Worm (Caenorhabditis elegans) whole organism, L4 larva: ENCODE measurements around the gene nhr-277.
A peak's percentile ranks its signal among the peaks of the same experiment; 100 is the strongest.

Experiments used
- D1046.2 ChIP-seq: fragments of 200-800 bp; sonication (Bioruptor generic); IDR thresholded peaks from 2 replicates; pipeline ENCODE4 v1.3.6; 2022; ENCODE audit warnings: missing genetic modification characterization, missing compliant biosample characterization
- F10B5.3 ChIP-seq: sonication (generic microtip); optimal IDR thresholded peaks from 2 replicates; lab custom pipeline; 2016; ENCODE audit warnings: mild to moderate bottlenecking, missing genetic modification characterization, missing compliant biosample characterization
- F37D6.2 ChIP-seq: sonication (generic microtip); optimal IDR thresholded peaks from 2 replicates; lab custom pipeline; 2016; ENCODE audit warnings: mild to moderate bottlenecking, missing genetic modification characterization, missing compliant biosample characterization
- F49E8.2 ChIP-seq: sonication (generic microtip); optimal IDR thresholded peaks from 2 replicates; lab custom pipeline; 2016; ENCODE audit warnings: missing compliant biosample characterization, mild to moderate bottlenecking, missing genetic modification characterization, borderline replicate concordance
- R02D3.7 ChIP-seq: fragments of 150-350 bp; sonication (generic microtip); optimal IDR thresholded peaks from 3 replicates; lab custom pipeline; 2014; ENCODE audit warnings: missing biosample characterization, missing genetic modification characterization
- T26A8.4 ChIP-seq: fragments of 200-800 bp; sonication (Bioruptor generic); IDR thresholded peaks from 2 replicates; pipeline ENCODE4 v1.3.6; 2022; ENCODE audit warnings: missing genetic modification characterization, missing compliant biosample characterization
- Y75B8A.6 ChIP-seq: fragments of 200-800 bp; sonication (Bioruptor generic); IDR thresholded peaks from 2 replicates; pipeline ENCODE4 v1.3.6; 2022; ENCODE audit warnings: missing genetic modification reagents, missing genetic modification characterization, missing compliant biosample characterization
- aha-1 ChIP-seq: fragments of 150-350 bp; peaks from one replicate; lab custom pipeline; 2014; ENCODE audit warnings: missing biosample characterization, missing genetic modification characterization
- ama-1 ChIP-seq: fragments of 150-350 bp; optimal IDR thresholded peaks from 2 replicates; lab custom pipeline; 2014; ENCODE audit warnings: inconsistent platforms, mixed read lengths
- arid-1 ChIP-seq: fragments of 200-800 bp; sonication (Bioruptor generic); conservative IDR thresholded peaks from 2 replicates; pipeline ENCODE4 v1.3.6; 2022; ENCODE audit warnings: missing genetic modification reagents, missing genetic modification characterization, missing compliant biosample characterization
- ceh-28 ChIP-seq: fragments of 150-350 bp; optimal IDR thresholded peaks from 2 replicates; lab custom pipeline; 2014; ENCODE audit warnings: missing biosample characterization, missing genetic modification reagents, missing genetic modification characterization
- ceh-62 ChIP-seq: sonication (generic microtip); optimal IDR thresholded peaks from 2 replicates; lab custom pipeline; 2017; ENCODE audit warnings: missing biosample characterization, missing genetic modification characterization
- ceh-82 ChIP-seq: sonication (generic microtip); optimal IDR thresholded peaks from 2 replicates; lab custom pipeline; 2017; ENCODE audit warnings: missing biosample characterization, missing genetic modification characterization
- daf-12 ChIP-seq: fragments of 150-350 bp; optimal IDR thresholded peaks from 2 replicates; lab custom pipeline; 2014; ENCODE audit warnings: missing biosample characterization, missing genetic modification reagents, missing genetic modification characterization
- daf-16 ChIP-seq, 3 experiments: sonication (generic microtip); optimal IDR thresholded peaks; 2 replicates each; lab custom pipeline; 2016 to 2017; ENCODE audit warnings: missing genetic modification characterization in 3 of 3, missing genetic modification reagents in 3 of 3, mild to moderate bottlenecking in 2 of 3, missing compliant biosample characterization in 2 of 3, missing biosample characterization in 1 of 3, moderate library complexity in 1 of 3
- daf-8 ChIP-seq: fragments of 200-800 bp; sonication (Bioruptor generic); IDR thresholded peaks from 2 replicates; pipeline ENCODE4 v1.3.6; 2022; ENCODE audit warnings: missing genetic modification characterization, missing compliant biosample characterization
- dmd-6 ChIP-seq: fragments of 200-800 bp; sonication (Bioruptor generic); IDR thresholded peaks from 2 replicates; pipeline ENCODE4 v1.3.6; 2022; ENCODE audit warnings: missing genetic modification reagents, missing genetic modification characterization, missing compliant biosample characterization
- dmd-9 ChIP-seq: fragments of 200-800 bp; sonication (Bioruptor generic); IDR thresholded peaks from 2 replicates; pipeline ENCODE4 v1.3.6; 2022; ENCODE audit warnings: missing genetic modification reagents, missing genetic modification characterization, missing compliant biosample characterization
- dve-1 ChIP-seq: sonication (generic microtip); optimal IDR thresholded peaks from 2 replicates; lab custom pipeline; 2017; ENCODE audit warnings: antibody characterized with exemption, mild to moderate bottlenecking, missing genetic modification characterization, missing compliant biosample characterization; ENCODE audit not compliant: insufficient read depth
- egl-27 ChIP-seq: sonication (generic microtip); optimal IDR thresholded peaks from 3 replicates; lab custom pipeline; 2017; ENCODE audit warnings: missing biosample characterization, missing genetic modification reagents, missing genetic modification characterization
- fos-1 ChIP-seq: fragments of 150-350 bp; optimal IDR thresholded peaks from 2 replicates; lab custom pipeline; 2014; ENCODE audit warnings: missing biosample characterization, missing genetic modification characterization
- hif-1 ChIP-seq, 2 experiments: sonication (generic microtip); optimal IDR thresholded peaks; 2 replicates each; lab custom pipeline; 2016 to 2017; ENCODE audit warnings: missing compliant biosample characterization in 2 of 2, missing genetic modification characterization in 2 of 2, missing genetic modification reagents in 2 of 2, missing genotype in 2 of 2, mild to moderate bottlenecking in 1 of 2
- hlh-11 ChIP-seq: fragments of 200-800 bp; sonication (Bioruptor generic); optimal IDR thresholded peaks from 2 replicates; lab custom pipeline; 2018; ENCODE audit warnings: mild to moderate bottlenecking, missing genetic modification characterization, missing compliant biosample characterization
- hmg-1.1 ChIP-seq: fragments of 200-800 bp; sonication (Bioruptor generic); IDR thresholded peaks from 2 replicates; pipeline ENCODE4 v1.3.6; 2022; ENCODE audit warnings: missing genetic modification reagents, missing genetic modification characterization, missing compliant biosample characterization
- lim-7 ChIP-seq: fragments of 200-800 bp; sonication (Bioruptor generic); IDR thresholded peaks from 2 replicates; pipeline ENCODE4 v1.3.6; 2022; ENCODE audit warnings: missing genetic modification characterization, missing compliant biosample characterization
- lin-13 ChIP-seq: fragments of 150-350 bp; optimal IDR thresholded peaks from 2 replicates; lab custom pipeline; 2014; ENCODE audit warnings: missing biosample characterization, missing genetic modification reagents, missing genetic modification characterization
- lin-15B ChIP-seq: fragments of 150-350 bp; sonication (generic microtip); optimal IDR thresholded peaks from 3 replicates; lab custom pipeline; 2014; ENCODE audit warnings: missing biosample characterization, missing genetic modification characterization
- lin-38 ChIP-seq: fragments of 200-800 bp; sonication (Bioruptor generic); IDR thresholded peaks from 2 replicates; pipeline ENCODE4 v1.3.6; 2022; ENCODE audit warnings: missing genetic modification reagents, missing genetic modification characterization, missing compliant biosample characterization
- lin-39 ChIP-seq: fragments of 150-350 bp; optimal IDR thresholded peaks from 2 replicates; lab custom pipeline; 2014; ENCODE audit warnings: missing biosample characterization, missing genetic modification reagents, missing genetic modification characterization
- lir-3 ChIP-seq: sonication (generic microtip); optimal IDR thresholded peaks from 2 replicates; lab custom pipeline; 2016; ENCODE audit warnings: mild to moderate bottlenecking, missing genetic modification characterization, missing compliant biosample characterization
- lsy-2 ChIP-seq, 2 experiments: fragments of 150-350 bp in 1 of 2; sonication (generic microtip) in 1 of 2; optimal IDR thresholded peaks; 2 replicates each; lab custom pipeline; 2014 to 2017; ENCODE audit warnings: missing biosample characterization in 2 of 2, missing genetic modification characterization in 2 of 2
- madf-9 ChIP-seq: fragments of 200-800 bp; sonication (Bioruptor generic); conservative IDR thresholded peaks from 2 replicates; pipeline ENCODE4 v1.3.6; 2022; ENCODE audit warnings: missing genetic modification reagents, missing genetic modification characterization, missing compliant biosample characterization
- nhr-237 ChIP-seq: sonication (generic microtip); optimal IDR thresholded peaks from 2 replicates; lab custom pipeline; 2017; ENCODE audit warnings: missing biosample characterization, missing genetic modification characterization
- nhr-6 ChIP-seq: fragments of 150-350 bp; optimal IDR thresholded peaks from 2 replicates; lab custom pipeline; 2014; ENCODE audit warnings: missing biosample characterization, missing genetic modification characterization
- nhr-76 ChIP-seq: fragments of 150-350 bp; optimal IDR thresholded peaks from 2 replicates; lab custom pipeline; 2014; ENCODE audit warnings: missing biosample characterization, missing genetic modification characterization
- rbr-2 ChIP-seq: sonication (generic microtip); optimal IDR thresholded peaks from 2 replicates; lab custom pipeline; 2016; ENCODE audit warnings: missing genotype, missing genetic modification characterization, missing compliant biosample characterization
- tag-97 ChIP-seq: fragments of 200-800 bp; sonication (Bioruptor generic); IDR thresholded peaks from 2 replicates; pipeline ENCODE4 v1.3.6; 2022; ENCODE audit warnings: missing genetic modification characterization, missing compliant biosample characterization
- tra-1 ChIP-seq: fragments of 200-800 bp; sonication (Bioruptor generic); IDR thresholded peaks from 2 replicates; pipeline ENCODE4 v1.3.6; 2022; ENCODE audit warnings: missing genetic modification reagents, missing genetic modification characterization, missing compliant biosample characterization
- unc-130 ChIP-seq: sonication (generic microtip); optimal IDR thresholded peaks from 2 replicates; lab custom pipeline; 2016; ENCODE audit warnings: missing genetic modification reagents, missing genetic modification characterization, missing compliant biosample characterization
- unc-62 ChIP-seq, 3 experiments: fragments of 150-350 bp in 1 of 3; sonication (generic microtip); optimal IDR thresholded peaks in 2 of 3; peaks in 1 of 3; 1 replicate in 1 of 3; 2 replicates in 2 of 3; lab custom pipeline; 2014 to 2017; ENCODE audit warnings: missing biosample characterization in 3 of 3, missing genetic modification characterization in 3 of 3, missing genetic modification reagents in 3 of 3, missing genotype in 1 of 3
- zfp-2 ChIP-seq: sonication (generic microtip); optimal IDR thresholded peaks from 2 replicates; lab custom pipeline; 2016; ENCODE audit warnings: mild to moderate bottlenecking, missing genetic modification characterization, missing compliant biosample characterization
- ztf-11 ChIP-seq: fragments of 150-350 bp; optimal IDR thresholded peaks from 2 replicates; lab custom pipeline; 2014; ENCODE audit warnings: missing biosample characterization, missing genetic modification characterization
- ztf-7 ChIP-seq: fragments of 150-350 bp; optimal IDR thresholded peaks from 2 replicates; lab custom pipeline; 2014; ENCODE audit warnings: missing biosample characterization, missing genetic modification characterization

Gene nhr-277

DNA sequence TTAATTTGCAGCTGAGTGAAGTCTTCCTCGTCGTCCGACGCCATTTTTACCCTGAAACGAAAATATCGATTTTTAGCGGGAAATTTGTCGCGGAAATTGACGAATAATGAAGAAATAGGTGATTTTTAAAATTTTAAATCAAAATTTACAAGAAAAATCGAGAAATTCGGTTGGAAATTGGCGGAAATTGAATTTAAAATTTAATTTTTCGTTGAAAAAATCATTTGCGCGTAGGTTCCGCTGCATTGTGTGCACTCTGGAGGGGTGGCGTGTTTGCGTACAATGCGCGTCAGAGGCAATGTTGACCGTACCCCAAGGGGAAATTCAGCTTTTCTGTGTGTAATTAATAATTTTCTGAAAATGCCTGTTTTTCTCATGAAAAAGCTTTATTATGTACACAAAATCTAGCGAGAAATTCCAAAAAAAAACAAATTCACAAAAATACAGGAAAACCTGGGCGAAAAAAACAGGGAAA is 38.8 kb upstream of the nhr-277 start, which contains the start of gene Y94H6A.5 (continued):
- TF ChIP-seq D1046.2 = no peak
- TF ChIP-seq arid-1 (GFP tag; lab: Robert Waterston, UW) = 0 out of 2 replicates have a peak, but pooled peaks have one; percentile 33
- peak; percentile 89 for TF ChIP-seq ama-1
- no peak for TF ChIP-seq daf-12 (tag; lab: Kevin White, UChicago)
- TF ChIP-seq, all 104 proteins: peak for 22

DNA sequence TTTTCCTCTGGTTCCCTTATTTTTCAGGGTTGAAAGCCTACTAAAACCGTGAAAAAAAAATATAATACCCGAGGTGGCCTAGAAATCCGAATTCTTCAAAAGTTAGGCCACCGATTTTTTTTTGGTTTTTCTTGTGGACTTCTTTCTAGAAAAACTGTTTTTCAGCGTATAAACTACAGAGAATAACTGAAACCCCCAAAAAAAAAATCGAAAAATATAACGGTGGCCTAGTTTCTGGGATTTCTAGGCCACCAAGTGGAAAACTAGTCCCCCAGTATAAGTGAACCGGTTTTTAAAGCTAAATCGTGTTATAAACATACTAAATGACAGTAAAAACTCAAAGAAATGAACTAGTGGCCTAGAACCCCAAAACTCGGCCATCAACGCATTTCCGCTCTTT is 37.1 kb upstream of the nhr-277 start:
- peak; percentile 86 for TF ChIP-seq aha-1
- peak in 1 of 2 experiments; percentile 81 for TF ChIP-seq unc-62 (GFP tag; optimal IDR thresholded peaks at IDR 0.05 in 1 of 2; lab: Kevin White, UChicago)
- TF ChIP-seq unc-62 (tag; optimal IDR thresholded peaks at IDR 0.05; lab: Kevin White, UChicago) = no peak
- TF ChIP-seq daf-12 (tag; lab: Kevin White, UChicago) = no peak
- TF ChIP-seq T26A8.4 (GFP tag; lab: Robert Waterston, UW) = no peak
- no peak for TF ChIP-seq lir-3 (tag; lab: Kevin White, UChicago)
- TF ChIP-seq, all 104 proteins: peak for 2

DNA sequence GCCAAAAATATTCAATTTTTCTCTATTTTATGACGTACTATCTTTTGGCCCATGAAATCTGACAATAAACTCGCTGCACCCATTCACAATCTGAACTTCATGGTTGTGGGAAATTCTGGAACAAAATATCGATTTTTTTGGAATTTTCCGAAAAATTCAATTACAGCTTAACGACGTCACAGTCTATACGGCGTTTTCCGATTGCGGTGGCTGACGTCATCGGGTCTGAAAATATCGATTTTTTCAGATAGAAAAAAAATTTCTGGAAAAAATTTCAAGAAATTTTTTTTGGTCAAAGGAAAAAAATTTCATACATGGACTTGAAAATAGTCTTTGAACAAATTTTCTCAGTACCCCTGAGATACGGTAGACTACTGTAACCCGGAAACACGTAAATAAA is 35.8 kb upstream of the nhr-277 start, which contains the start of gene ubc-8:
Gene ubc-8 (minus strand): TSS at position 227 of the 400 bp plus-strand sequence.
- TF ChIP-seq ceh-82 (tag; lab: Kevin White, UChicago) = no peak
- no peak for TF ChIP-seq fos-1 (tag; lab: Kevin White, UChicago)
- no peak for TF ChIP-seq F49E8.2
- TF ChIP-seq aha-1 = peak; percentile 96
- TF ChIP-seq ceh-62 (tag; lab: Kevin White, UChicago) = no peak
- TF ChIP-seq D1046.2 = no peak
- TF ChIP-seq nhr-76 (tag; lab: Kevin White, UChicago) = no peak
- no peak for TF ChIP-seq tra-1 (GFP tag; lab: Robert Waterston, UW)
- no peak for TF ChIP-seq ztf-11
- TF ChIP-seq ceh-28 (tag; lab: Kevin White, UChicago) = peak; percentile 50
- TF ChIP-seq Y75B8A.6 = 0 out of 2 replicates have a peak, but pooled peaks have one; percentile 49
- no peak for TF ChIP-seq nhr-237
- no peak for TF ChIP-seq dmd-9 (GFP tag; lab: Robert Waterston, UW)
- TF ChIP-seq unc-62 (GFP tag; optimal IDR thresholded peaks at IDR 0.05 in 1 of 2; lab: Kevin White, UChicago) = peak in 1 of 2 experiments; percentile 50
- no peak for TF ChIP-seq unc-62 (tag; optimal IDR thresholded peaks at IDR 0.05; lab: Kevin White, UChicago)
- TF ChIP-seq nhr-6 (tag; lab: Kevin White, UChicago) = no peak
- TF ChIP-seq unc-130 (GFP tag; lab: Kevin White, UChicago) = no peak
- no peak for TF ChIP-seq F10B5.3 (tag; lab: Kevin White, UChicago)
- no peak for TF ChIP-seq lsy-2 (tag; optimal IDR thresholded peaks at IDR 0.05; lab: Kevin White, UChicago)
- no peak for TF ChIP-seq tag-97
- no peak for TF ChIP-seq hif-1 (tag; optimal IDR thresholded peaks at IDR 0.05; lab: Kevin White, UChicago)
- TF ChIP-seq lin-15B (tag; lab: Kevin White, UChicago) = no peak

DNA sequence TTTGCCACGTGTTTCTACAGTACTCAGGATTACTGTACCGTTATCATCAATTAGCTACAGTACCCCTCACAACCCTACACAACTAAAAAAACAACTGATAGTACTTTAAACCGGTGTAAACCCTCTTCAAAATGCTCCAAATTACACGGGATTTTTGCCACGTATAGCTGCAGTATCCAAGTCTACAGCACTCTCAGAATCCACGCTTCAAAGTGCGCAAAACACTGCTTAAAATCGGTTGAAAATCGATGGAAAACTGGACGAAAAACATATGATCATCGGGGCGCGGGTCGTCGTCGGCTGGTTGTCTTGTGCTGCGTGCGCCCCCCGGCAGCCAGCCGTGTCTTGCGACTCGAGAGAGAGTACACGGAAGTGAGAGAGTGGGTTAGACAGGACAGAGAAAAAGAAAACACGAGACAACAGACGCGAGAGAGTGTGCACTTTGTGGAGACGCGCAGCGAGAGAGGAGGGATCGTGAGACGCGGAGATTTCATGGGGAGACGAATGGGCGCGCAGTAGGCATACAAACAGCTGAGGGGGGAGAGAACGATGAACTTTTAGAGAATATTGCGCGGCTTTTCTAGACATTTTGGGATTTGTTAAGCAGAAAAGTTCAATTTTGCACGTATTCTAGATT is 34.3 kb upstream of the nhr-277 start:
- TF ChIP-seq F49E8.2 (no peak), hlh-11 (peak; percentile 99), madf-9 (GFP tag; lab: Robert Waterston, UW) (no peak), daf-16 (GFP tag; optimal IDR thresholded peaks at IDR 0.05; lab: Kevin White, UChicago) (peak; percentile 17 to 43), daf-16 (tag; optimal IDR thresholded peaks at IDR 0.05; lab: Kevin White, UChicago) (peak; percentile 86), dmd-6 (GFP tag; lab: Robert Waterston, UW) (peak; percentile 78), ceh-62 (tag; lab: Kevin White, UChicago) (no peak), rbr-2 (tag; lab: Kevin White, UChicago) (peak; percentile 77), lim-7 (GFP tag; lab: Robert Waterston, UW) (0 out of 2 replicates have a peak, but pooled peaks have one; percentile 41), egl-27 (tag; lab: Kevin White, UChicago) (no peak), ztf-7 (tag; lab: Kevin White, UChicago) (no peak), tra-1 (GFP tag; lab: Robert Waterston, UW) (peak; percentile 56; the same call in 1 of the 2 replicates), hmg-1.1 (GFP tag; lab: Robert Waterston, UW) (peak; percentile 96), fos-1 (tag; lab: Kevin White, UChicago) (no peak), R02D3.7 (no peak), lin-39 (tag; lab: Kevin White, UChicago) (no peak), ztf-11 (no peak), F37D6.2 (peak; percentile 60), lin-38 (peak; percentile 69), lin-13 (peak; percentile 82), lsy-2 (tag; optimal IDR thresholded peaks at IDR 0.05; lab: Kevin White, UChicago) (peak; percentile 55 to 86), ceh-28 (tag; lab: Kevin White, UChicago) (peak; percentile 26), zfp-2 (peak; percentile 23), dve-1 (tag; lab: Kevin White, UChicago) (peak; percentile 87), daf-8 (GFP tag; lab: Robert Waterston, UW) (no peak)
